Worm (Caenorhabditis elegans): ENCODE results near the gene ndus-8.

- TF ChIP-seq fkh-10 (GFP tag; optimal IDR thresholded peaks at IDR 0.05) (no peak), madf-2 (tag; optimal IDR thresholded peaks at IDR 0.05) (no peak), hlh-30 (tag; optimal IDR thresholded peaks at IDR 0.05; ENCODE audit: insufficient read depth) (no peak), sdc-2 (tag; optimal IDR thresholded peaks at IDR 0.05) (no peak), ceh-34 (tag; optimal IDR thresholded peaks at IDR 0.05) (no peak), unc-42 (tag; optimal IDR thresholded peaks at IDR 0.05) (no peak), sox-4 (tag; optimal IDR thresholded peaks at IDR 0.05) (no peak), pat-9 (tag; optimal IDR thresholded peaks at IDR 0.05) (no peak), elt-2 (tag; optimal IDR thresholded peaks at IDR 0.05) (no peak), pag-3 (tag; optimal IDR thresholded peaks at IDR 0.05; ENCODE audit: borderline replicate concordance) (no peak), rnt-1 (tag; optimal IDR thresholded peaks at IDR 0.05) (no peak), pax-1 (tag; optimal IDR thresholded peaks at IDR 0.05) (no peak), pha-4 (tag; optimal IDR thresholded peaks at IDR 0.05) (no peak)
These were observed 23.5 kb downstream of the ndus-8 start for ce11 chrIII:7210486-7210885.

All from whole organism, late embryonic.